Worm (Caenorhabditis elegans) whole organism, L3 larva: ENCODE measurements around the gene pdha-1.
A peak's percentile ranks its signal among the peaks of the same experiment; 100 is the strongest.

Experiments used
- ZK546.5 ChIP-seq: sonication (generic microtip); optimal IDR thresholded peaks from 2 replicates; lab custom pipeline; 2017; ENCODE audit warnings: missing biosample characterization, missing genetic modification characterization
- ceh-9 ChIP-seq: sonication (generic microtip); optimal IDR thresholded peaks from 2 replicates; lab custom pipeline; 2018; ENCODE audit warnings: missing biosample characterization, missing genetic modification characterization
- daf-12 ChIP-seq: fragments of 150-350 bp; optimal IDR thresholded peaks from 2 replicates; lab custom pipeline; 2014; ENCODE audit warnings: missing biosample characterization, missing genetic modification reagents, missing genetic modification characterization
- egl-27 ChIP-seq: sonication (generic microtip); optimal IDR thresholded peaks from 4 replicates; lab custom pipeline; 2017; ENCODE audit warnings: missing biosample characterization, missing genetic modification reagents, missing genetic modification characterization
- elt-1 ChIP-seq: fragments of 150-350 bp; optimal IDR thresholded peaks from 2 replicates; lab custom pipeline; 2014; ENCODE audit warnings: missing biosample characterization, missing genetic modification characterization
- elt-2 ChIP-seq: sonication (generic microtip); optimal IDR thresholded peaks from 2 replicates; lab custom pipeline; 2016; ENCODE audit warnings: missing genetic modification reagents, mild to moderate bottlenecking, missing genetic modification characterization, missing compliant biosample characterization
- elt-3 ChIP-seq, 3 experiments: fragments of 150-350 bp in 1 of 3; sonication (generic microtip) in 2 of 3; optimal IDR thresholded peaks; 2 replicates in 2 of 3; 4 replicates in 1 of 3; lab custom pipeline; 2014 to 2017; ENCODE audit warnings: missing biosample characterization in 3 of 3, missing genetic modification characterization in 3 of 3
- fkh-10 ChIP-seq: sonication (generic microtip); optimal IDR thresholded peaks from 2 replicates; lab custom pipeline; 2017; ENCODE audit warnings: missing biosample characterization, missing genetic modification reagents, missing genetic modification characterization
- hmg-11 ChIP-seq: sonication (generic microtip); optimal IDR thresholded peaks from 2 replicates; lab custom pipeline; 2016; ENCODE audit warnings: missing genetic modification characterization, missing compliant biosample characterization
- jun-1 ChIP-seq: fragments of 150-350 bp; optimal IDR thresholded peaks from 2 replicates; lab custom pipeline; 2014; ENCODE audit warnings: missing biosample characterization, missing genetic modification reagents, missing genetic modification characterization
- lin-15B ChIP-seq: fragments of 150-350 bp; optimal IDR thresholded peaks from 2 replicates; lab custom pipeline; 2014; ENCODE audit warnings: missing biosample characterization, missing genetic modification characterization
- lin-39 ChIP-seq: fragments of 150-350 bp; optimal IDR thresholded peaks from 2 replicates; lab custom pipeline; 2018; ENCODE audit warnings: missing biosample characterization, missing genetic modification reagents, missing genetic modification characterization
- lsy-12 ChIP-seq: sonication (generic microtip); optimal IDR thresholded peaks from 2 replicates; lab custom pipeline; 2016; ENCODE audit warnings: mild to moderate bottlenecking, missing genetic modification characterization, missing compliant biosample characterization
- mdl-1 ChIP-seq: fragments of 150-350 bp; optimal IDR thresholded peaks from 2 replicates; lab custom pipeline; 2014; ENCODE audit warnings: missing biosample characterization, missing genetic modification characterization
- mml-1 ChIP-seq: fragments of 150-350 bp; sonication (generic microtip); optimal IDR thresholded peaks from 3 replicates; lab custom pipeline; 2014; ENCODE audit warnings: missing biosample characterization, missing genetic modification characterization
- nfya-1 ChIP-seq: sonication (generic microtip); optimal IDR thresholded peaks from 2 replicates; lab custom pipeline; 2017; ENCODE audit warnings: missing genetic modification characterization, mild to moderate bottlenecking, missing compliant biosample characterization, antibody characterized with exemption, moderate library complexity; ENCODE audit not compliant: insufficient read depth
- nhr-11 ChIP-seq: fragments of 150-350 bp; optimal IDR thresholded peaks from 2 replicates; lab custom pipeline; 2014; ENCODE audit warnings: missing biosample characterization, missing genetic modification characterization
- nhr-12 ChIP-seq: fragments of 150-350 bp; optimal IDR thresholded peaks from 2 replicates; lab custom pipeline; 2014; ENCODE audit warnings: missing biosample characterization, missing genetic modification characterization
- nhr-23 ChIP-seq: fragments of 150-350 bp; optimal IDR thresholded peaks from 2 replicates; lab custom pipeline; 2014; ENCODE audit warnings: missing biosample characterization, missing genetic modification reagents, missing genetic modification characterization
- nhr-25 ChIP-seq: sonication (generic microtip); optimal IDR thresholded peaks from 2 replicates; lab custom pipeline; 2017; ENCODE audit warnings: missing biosample characterization, missing genetic modification characterization
- nhr-28 ChIP-seq: fragments of 150-350 bp; optimal IDR thresholded peaks from 2 replicates; lab custom pipeline; 2014; ENCODE audit warnings: missing biosample characterization, missing genetic modification characterization
- nhr-43 ChIP-seq: sonication (generic microtip); optimal IDR thresholded peaks from 2 replicates; lab custom pipeline; 2016; ENCODE audit warnings: mild to moderate bottlenecking, missing genetic modification characterization, missing compliant biosample characterization; ENCODE audit not compliant: poor library complexity, severe bottlenecking
- nhr-67 ChIP-seq: fragments of 150-350 bp; optimal IDR thresholded peaks from 2 replicates; lab custom pipeline; 2014; ENCODE audit warnings: missing biosample characterization, missing genetic modification characterization
- nhr-76 ChIP-seq: fragments of 150-350 bp; sonication (generic microtip); optimal IDR thresholded peaks from 5 replicates; lab custom pipeline; 2014; ENCODE audit warnings: missing biosample characterization, missing genetic modification characterization
- nhr-77 ChIP-seq: fragments of 150-350 bp; optimal IDR thresholded peaks from 2 replicates; lab custom pipeline; 2014; ENCODE audit warnings: missing biosample characterization, missing genetic modification characterization
- pha-4 ChIP-seq: fragments of 150-350 bp; optimal IDR thresholded peaks from 2 replicates; lab custom pipeline; 2014; ENCODE audit warnings: missing biosample characterization, missing genetic modification reagents, missing genetic modification characterization
- pqm-1 ChIP-seq: fragments of 150-350 bp; optimal IDR thresholded peaks from 2 replicates; lab custom pipeline; 2017; ENCODE audit warnings: missing biosample characterization, missing genetic modification characterization, inconsistent platforms
- skn-1 ChIP-seq: fragments of 150-350 bp; optimal IDR thresholded peaks from 2 replicates; lab custom pipeline; 2014; ENCODE audit warnings: missing biosample characterization, missing genetic modification characterization
- tbx-2 ChIP-seq: sonication (generic microtip); optimal IDR thresholded peaks from 2 replicates; lab custom pipeline; 2016; ENCODE audit warnings: mild to moderate bottlenecking, missing genetic modification characterization, missing compliant biosample characterization
- unc-62 ChIP-seq: fragments of 150-350 bp; sonication (generic microtip); optimal IDR thresholded peaks from 4 replicates; lab custom pipeline; 2014; ENCODE audit warnings: missing biosample characterization, missing genetic modification reagents, missing genetic modification characterization
- zag-1 ChIP-seq: fragments of 150-350 bp; optimal IDR thresholded peaks from 2 replicates; lab custom pipeline; 2014; ENCODE audit warnings: missing biosample characterization, missing genetic modification characterization
- ztf-11 ChIP-seq: fragments of 150-350 bp; optimal IDR thresholded peaks from 2 replicates; lab custom pipeline; 2014; ENCODE audit warnings: missing biosample characterization, missing genetic modification characterization

pdha-1 gene

DNA sequence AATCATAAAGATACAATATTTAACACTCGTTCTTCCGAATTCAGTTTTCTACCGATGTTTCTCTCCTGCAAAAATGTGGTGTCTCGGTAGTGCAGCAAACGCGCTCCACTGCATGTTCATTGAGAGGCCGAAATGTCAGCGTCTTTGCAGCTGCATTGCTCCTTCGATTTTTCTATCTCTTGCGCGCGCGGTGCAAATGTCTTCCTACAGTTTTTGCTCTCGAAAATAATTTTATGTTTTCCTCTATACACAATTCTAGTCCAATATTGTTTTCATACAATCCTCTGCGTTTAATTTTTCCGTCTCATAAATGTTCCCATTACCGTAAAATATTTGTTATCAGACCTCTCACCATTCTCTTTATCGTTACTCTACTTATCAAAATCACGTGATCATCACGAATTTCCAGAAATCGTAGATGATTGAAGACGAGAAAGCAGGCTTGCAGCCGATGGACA, 3.7 kb upstream of the pdha-1 start, which contains the start of gene ufd-2 (continued):
- TF ChIP-seq daf-12 (tag; lab: Kevin White, UChicago), result no peak
- TF ChIP-seq nhr-12 (tag; lab: Kevin White, UChicago), result no peak
- TF ChIP-seq unc-62 (GFP tag; lab: Kevin White, UChicago), result no peak
- no peak for TF ChIP-seq egl-27

DNA sequence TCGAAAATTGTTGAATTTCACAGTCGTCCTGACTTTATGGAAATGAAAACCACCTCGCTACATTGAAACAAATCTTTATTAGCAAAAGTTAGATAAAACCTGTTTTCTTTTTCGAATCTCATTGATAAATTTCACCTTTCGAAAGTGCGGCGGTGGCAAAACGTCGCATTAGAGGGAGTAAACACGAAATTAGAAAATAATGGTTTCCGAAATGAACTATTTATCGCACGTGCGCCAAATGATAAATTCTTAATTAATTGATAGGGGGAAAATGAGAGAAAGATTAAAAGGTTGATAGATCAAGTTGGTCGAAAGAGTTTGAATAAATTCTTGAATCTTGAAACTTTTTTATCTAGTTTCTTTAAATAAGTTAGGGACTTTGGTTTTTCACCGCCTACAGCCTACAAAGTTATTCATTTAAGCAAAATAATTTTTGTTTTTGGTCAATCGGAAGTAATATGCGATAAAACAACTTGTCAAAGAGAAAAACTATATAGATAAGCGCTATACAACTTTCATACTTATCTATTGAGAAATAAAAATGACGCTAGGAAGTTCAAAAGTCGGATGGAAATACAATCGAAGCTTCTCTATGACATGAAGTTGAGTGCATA, 5.0 kb downstream of the pdha-1 start:
- TF ChIP-seq pqm-1 (tag; lab: Kevin White, UChicago) (peak; percentile 32), nhr-76 (tag; lab: Kevin White, UChicago) (no peak), nhr-43 (peak; percentile 38), nhr-23 (peak; percentile 7), elt-2 (tag; lab: Kevin White, UChicago) (peak; percentile 72), nhr-11 (no peak)

DNA sequence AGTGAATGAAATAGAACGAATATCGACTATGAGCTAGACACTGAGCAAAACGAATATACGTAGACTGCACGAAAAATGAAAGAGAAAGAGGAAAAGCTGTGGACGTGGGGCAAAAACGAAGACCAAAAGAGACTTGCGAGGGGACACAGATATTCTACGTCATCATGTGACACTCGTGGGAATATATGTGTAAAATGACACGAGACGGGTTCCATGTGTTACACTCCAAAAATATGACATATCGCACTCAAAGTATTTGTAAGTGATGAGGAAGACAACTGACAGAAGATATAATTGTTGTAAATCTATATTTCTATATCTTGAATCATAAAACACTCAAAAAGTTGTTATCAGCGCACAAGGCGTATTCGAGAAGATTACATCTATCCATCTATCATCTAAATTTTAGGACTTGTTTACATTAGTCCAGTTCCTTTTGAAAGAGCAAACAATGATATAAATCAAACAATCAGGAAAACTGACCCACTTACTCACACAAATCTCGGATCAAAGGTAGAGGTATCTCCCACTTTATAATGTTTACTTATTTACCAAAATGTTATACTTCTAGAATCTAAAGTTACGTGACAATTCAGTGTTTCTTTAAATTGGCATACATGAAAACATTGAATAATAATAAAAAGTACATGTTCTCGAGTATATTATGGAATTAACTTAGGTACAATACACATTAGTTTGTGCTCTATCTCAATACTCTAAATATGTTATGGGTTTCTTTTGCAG, 5.9 kb downstream of the pdha-1 start:
- TF ChIP-seq lin-15B (tag; lab: Kevin White, UChicago), result peak; percentile 20
- TF ChIP-seq jun-1, result no peak
- no peak for TF ChIP-seq nhr-28
- no peak for TF ChIP-seq skn-1 (tag; lab: Kevin White, UChicago)
- peak; percentile 8 for TF ChIP-seq fkh-10 (GFP tag; lab: Kevin White, UChicago)
- TF ChIP-seq mdl-1 (tag; lab: Kevin White, UChicago), result peak; percentile 55
- no peak for TF ChIP-seq pqm-1 (tag; lab: Kevin White, UChicago)
- peak; percentile 55 for TF ChIP-seq nfya-1 (tag; lab: Kevin White, UChicago)
- TF ChIP-seq egl-27, result peak; percentile 22
- TF ChIP-seq nhr-76 (tag; lab: Kevin White, UChicago), result no peak
- TF ChIP-seq lsy-12 (tag; lab: Kevin White, UChicago), result no peak
- TF ChIP-seq pha-4 (tag; lab: Kevin White, UChicago), result peak; percentile 69
- TF ChIP-seq tbx-2 (tag; lab: Kevin White, UChicago), result peak; percentile 1
- TF ChIP-seq hmg-11 (tag; lab: Kevin White, UChicago), result peak; percentile 52
- no peak for TF ChIP-seq nhr-77 (tag; lab: Kevin White, UChicago)
- TF ChIP-seq elt-3 (tag; optimal IDR thresholded peaks at IDR 0.05; lab: Kevin White, UChicago), result no peak
- no peak for TF ChIP-seq nhr-67 (tag; lab: Kevin White, UChicago)
- TF ChIP-seq nhr-43, result peak; percentile 56
- peak; percentile 36 for TF ChIP-seq lin-39 (tag; lab: Kevin White, UChicago)
- TF ChIP-seq nhr-11, result peak; percentile 57
- no peak for TF ChIP-seq elt-2 (tag; lab: Kevin White, UChicago)
- TF ChIP-seq ztf-11 (tag; lab: Kevin White, UChicago), result no peak
- TF ChIP-seq nhr-25 (tag; lab: Kevin White, UChicago), result peak; percentile 35
- peak; percentile 69 for TF ChIP-seq unc-62 (GFP tag; lab: Kevin White, UChicago)
- TF ChIP-seq ZK546.5 (tag; lab: Kevin White, UChicago), result no peak
- TF ChIP-seq ceh-9 (tag; lab: Kevin White, UChicago), result no peak
- TF ChIP-seq nhr-12 (tag; lab: Kevin White, UChicago), result no peak
- no peak for TF ChIP-seq elt-1 (tag; lab: Kevin White, UChicago)

DNA sequence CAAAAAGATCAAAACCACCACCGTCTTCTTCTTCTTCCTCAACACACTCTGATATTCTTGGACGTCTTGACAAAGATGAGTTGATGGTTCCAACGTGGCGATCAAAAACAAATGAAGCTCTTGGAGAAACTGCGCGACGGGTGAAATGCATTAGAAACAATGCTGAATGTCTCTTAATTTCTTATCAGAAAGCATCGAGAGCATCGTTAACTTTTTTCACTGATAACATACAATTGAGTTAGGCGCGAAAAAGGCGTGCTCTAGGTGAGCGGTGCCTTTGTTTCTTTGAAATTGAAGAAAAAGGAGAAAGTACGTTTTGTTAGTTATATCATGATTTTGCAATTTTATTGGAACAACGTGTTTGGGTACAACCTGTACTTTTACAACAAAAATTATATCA, 7.1 kb downstream of the pdha-1 start, which contains the start of gene gpcp-2:
TSS of gene gpcp-2 (minus strand) at position 153 of the 400 bp plus-strand sequence.
- TF ChIP-seq elt-2 (tag; lab: Kevin White, UChicago), result peak; percentile 82
- no peak for TF ChIP-seq zag-1
- TF ChIP-seq pqm-1 (tag; lab: Kevin White, UChicago), result peak; percentile 32
- TF ChIP-seq hmg-11 (tag; lab: Kevin White, UChicago), result no peak
- no peak for TF ChIP-seq nhr-23
- TF ChIP-seq nhr-76 (tag; lab: Kevin White, UChicago), result no peak
- TF ChIP-seq pha-4 (tag; lab: Kevin White, UChicago), result no peak

DNA sequence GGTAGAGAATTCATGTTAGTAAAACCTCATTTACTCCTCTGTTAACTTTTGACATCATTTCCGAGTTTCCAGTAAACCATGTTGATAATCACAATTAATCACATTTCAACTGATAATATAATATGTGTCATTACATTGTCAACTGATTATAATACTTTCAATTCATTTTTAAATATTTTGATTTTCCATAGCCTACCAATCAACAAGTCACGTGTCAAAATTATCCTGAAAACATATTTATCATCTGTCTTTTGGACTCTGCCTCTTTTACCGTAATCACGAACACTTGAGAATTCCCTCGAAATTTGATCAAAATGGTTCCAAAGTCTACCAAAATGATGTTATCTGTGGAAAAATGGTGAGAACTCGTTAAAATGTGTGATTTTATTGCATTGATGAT, 8.0 kb downstream of the pdha-1 start:
- TF ChIP-seq mml-1 (tag; lab: Kevin White, UChicago) (no peak), pqm-1 (tag; lab: Kevin White, UChicago) (peak; percentile 72), elt-2 (tag; lab: Kevin White, UChicago) (peak; percentile 79)
